Fruit fly (Drosophila melanogaster) whole organism, adult: Measurements from ENCODE around the gene Rala.
A peak's percentile ranks its signal among the peaks of the same experiment; 100 is the strongest.

Experiments
- CG11617 ChIP-seq: fragments of 200-800 bp; sonication (Bioruptor generic); optimal IDR thresholded peaks from 2 replicates; lab custom pipeline; 2017; ENCODE audit warnings: mild to moderate bottlenecking, missing biosample characterization, missing genetic modification reagents, missing genetic modification characterization
- CG12768 ChIP-seq: fragments of 200-800 bp; sonication (Bioruptor generic); optimal IDR thresholded peaks from 2 replicates; lab custom pipeline; 2017; ENCODE audit warnings: missing biosample characterization, missing genetic modification characterization, mild to moderate bottlenecking, moderate library complexity, missing genetic modification reagents
- CG14711 ChIP-seq: fragments of 200-800 bp; sonication (Bioruptor generic); optimal IDR thresholded peaks from 2 replicates; lab custom pipeline; 2018; ENCODE audit warnings: missing biosample characterization, mild to moderate bottlenecking, missing genetic modification characterization, moderate library complexity
- CG1620 ChIP-seq: fragments of 200-800 bp; sonication (Bioruptor generic); optimal IDR thresholded peaks from 2 replicates; lab custom pipeline; 2016; ENCODE audit warnings: missing biosample characterization, missing genetic modification characterization
- CG33017 ChIP-seq: fragments of 200-800 bp; sonication (Bioruptor generic); optimal IDR thresholded peaks from 2 replicates; lab custom pipeline; 2018; ENCODE audit warnings: missing biosample characterization, mild to moderate bottlenecking, missing genetic modification characterization, moderate library complexity
- CG5204 ChIP-seq: fragments of 200-800 bp; sonication (Bioruptor generic); optimal IDR thresholded peaks from 2 replicates; lab custom pipeline; 2016; ENCODE audit warnings: missing biosample characterization, missing genetic modification characterization
- CG7045 ChIP-seq: fragments of 200-800 bp; sonication (Bioruptor generic); optimal IDR thresholded peaks from 2 replicates; lab custom pipeline; 2017; ENCODE audit warnings: missing biosample characterization, mild to moderate bottlenecking, missing genetic modification characterization
- CG7101 ChIP-seq: fragments of 200-800 bp; sonication (Bioruptor generic); optimal IDR thresholded peaks from 2 replicates; lab custom pipeline; 2018; ENCODE audit warnings: missing biosample characterization, mild to moderate bottlenecking, missing genetic modification characterization, moderate library complexity
- Clk ChIP-seq: fragments of 200-800 bp; sonication (Bioruptor generic); optimal IDR thresholded peaks from 2 replicates; lab custom pipeline; 2017; ENCODE audit warnings: missing biosample characterization, missing genetic modification characterization
- Crg-1 ChIP-seq: fragments of 200-800 bp; sonication (Bioruptor generic); optimal IDR thresholded peaks from 2 replicates; lab custom pipeline; 2016; ENCODE audit warnings: missing biosample characterization, missing genetic modification characterization
- Hr96 ChIP-seq: fragments of 200-800 bp; sonication (Bioruptor generic); optimal IDR thresholded peaks from 2 replicates; lab custom pipeline; 2016; ENCODE audit warnings: missing biosample characterization, missing genetic modification characterization
- Mnt ChIP-seq: fragments of 200-800 bp; sonication (Bioruptor generic); optimal IDR thresholded peaks from 2 replicates; lab custom pipeline; 2016; ENCODE audit warnings: missing biosample characterization, mild to moderate bottlenecking, missing genetic modification characterization
- bab1 ChIP-seq: fragments of 200-800 bp; sonication (Bioruptor generic); optimal IDR thresholded peaks from 3 replicates; lab custom pipeline; 2019; ENCODE audit warnings: missing biosample characterization, mild to moderate bottlenecking, missing genetic modification characterization, moderate library complexity
- cic ChIP-seq: fragments of 200-800 bp; sonication (Bioruptor generic); optimal IDR thresholded peaks from 2 replicates; lab custom pipeline; 2017; ENCODE audit warnings: missing biosample characterization, mild to moderate bottlenecking, missing genetic modification characterization, moderate library complexity
- cnc ChIP-seq, 2 experiments: fragments of >200 bp; optimal IDR thresholded peaks; 2 replicates each; lab custom pipeline; 2017
- kay ChIP-seq: fragments of 200-800 bp; sonication (Bioruptor generic); peaks from one replicate; lab custom pipeline; 2016; ENCODE audit warnings: missing biosample characterization, missing genetic modification characterization, borderline replicate concordance
- ovo ChIP-seq: fragments of 200-800 bp; sonication (Bioruptor generic); optimal IDR thresholded peaks from 2 replicates; lab custom pipeline; 2016; ENCODE audit warnings: missing biosample characterization, missing genetic modification characterization
- pad ChIP-seq: fragments of 200-800 bp; sonication (Bioruptor generic); optimal IDR thresholded peaks from 3 replicates; lab custom pipeline; 2017; ENCODE audit warnings: missing biosample characterization, missing genetic modification characterization, mild to moderate bottlenecking, moderate library complexity, missing genetic modification reagents
- tj ChIP-seq: fragments of 200-800 bp; sonication (Bioruptor generic); optimal IDR thresholded peaks from 3 replicates; lab custom pipeline; 2017; ENCODE audit warnings: missing biosample characterization, mild to moderate bottlenecking, missing genetic modification characterization, moderate library complexity
- toe ChIP-seq: fragments of 200-800 bp; sonication (Bioruptor generic); optimal IDR thresholded peaks from 2 replicates; lab custom pipeline; 2016; ENCODE audit warnings: missing biosample characterization, missing genetic modification characterization

The Rala gene

DNA sequence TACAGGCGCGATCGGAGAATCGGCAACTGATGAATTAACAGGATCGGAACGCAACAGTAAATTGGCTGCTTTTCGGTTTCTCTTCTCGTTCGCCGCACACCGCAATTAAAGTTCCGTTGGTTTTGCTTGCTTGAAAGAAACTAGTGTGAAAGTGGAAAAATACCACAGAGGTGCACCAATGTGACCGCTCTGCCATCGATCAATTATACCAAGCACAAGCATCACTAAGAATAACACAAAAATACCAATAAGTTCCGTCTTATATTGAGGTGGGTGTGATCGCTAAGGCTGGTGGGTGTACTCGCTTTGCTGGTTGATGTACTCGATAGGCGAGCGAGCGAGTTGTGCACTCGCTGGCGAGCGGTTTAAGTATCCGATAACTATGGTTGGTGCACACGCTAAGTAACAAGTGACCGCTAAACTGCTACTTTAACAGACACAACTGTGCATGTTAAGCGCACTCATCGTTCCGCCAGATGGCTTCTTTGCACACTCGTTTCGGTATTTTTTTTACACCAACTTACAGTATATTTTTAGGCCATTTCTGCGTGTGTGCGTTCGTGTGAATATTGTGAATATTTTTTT lies at the start of gene Rala, which contains the start of gene Tlk:
Gene Rala (minus strand): TSS at position 156 of the 585 bp plus-strand sequence.
Gene Tlk (plus strand): TSS at position 528 of the 585 bp plus-strand sequence.
- TF ChIP-seq CG12768, result no peak
- TF ChIP-seq Clk (GFP tag; lab: Kevin White, UChicago), result no peak
- peak; percentile 27 for TF ChIP-seq CG7101 (tag; lab: Kevin White, UChicago)
- TF ChIP-seq Hr96 (GFP tag; lab: Kevin White, UChicago), result no peak
- TF ChIP-seq tj (GFP tag; lab: Kevin White, UChicago), result no peak
- TF ChIP-seq CG11617 (GFP tag; lab: Kevin White, UChicago), result no peak
- TF ChIP-seq toe (GFP tag; lab: Kevin White, UChicago), result no peak
- TF ChIP-seq ovo (GFP tag; lab: Kevin White, UChicago), result peak; percentile 83
- peak; percentile 48 for TF ChIP-seq pad (GFP tag; lab: Kevin White, UChicago)
- TF ChIP-seq Mnt (GFP tag; lab: Kevin White, UChicago), result peak; percentile 29
- TF ChIP-seq Crg-1 (GFP tag; lab: Kevin White, UChicago), result peak; percentile 6
- TF ChIP-seq cic (GFP tag; lab: Kevin White, UChicago), result no peak
- no peak for TF ChIP-seq cnc (optimal IDR thresholded peaks at IDR 0.05; lab: Kevin White, UChicago)
- TF ChIP-seq CG33017 (tag; lab: Kevin White, UChicago), result no peak
- no peak for TF ChIP-seq kay (GFP tag; lab: Kevin White, UChicago)
- no peak for TF ChIP-seq CG1620 (GFP tag; lab: Kevin White, UChicago)
- peak; percentile 65 for TF ChIP-seq bab1 (GFP tag; lab: Kevin White, UChicago)
- TF ChIP-seq CG5204 (GFP tag; lab: Kevin White, UChicago), result no peak
- peak; percentile 6 for TF ChIP-seq CG14711
- no peak for TF ChIP-seq CG7045

DNA sequence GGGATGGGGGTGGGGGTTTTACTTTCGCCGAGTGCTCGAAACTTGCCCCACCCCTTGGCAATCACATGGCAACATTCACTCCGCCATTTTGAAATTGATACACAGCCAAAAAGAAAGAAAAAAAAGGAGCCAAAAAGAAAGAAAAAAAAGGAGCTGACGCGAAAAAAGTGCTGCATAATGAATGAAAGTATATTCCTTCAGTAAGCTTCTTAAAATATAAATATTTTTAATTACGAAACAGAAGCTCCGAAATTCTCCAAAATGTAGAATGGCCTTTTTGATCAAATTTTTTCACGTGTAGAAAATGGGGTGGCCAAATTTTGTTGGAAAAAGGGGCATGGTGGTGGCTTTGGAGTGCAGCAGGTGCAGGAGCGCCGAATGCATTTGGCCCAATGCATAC lies 48.8 kb upstream of the Rala start:
- TF ChIP-seq Crg-1 (GFP tag; lab: Kevin White, UChicago) (no peak), cic (GFP tag; lab: Kevin White, UChicago) (no peak), tj (GFP tag; lab: Kevin White, UChicago) (peak; percentile 3), Clk (GFP tag; lab: Kevin White, UChicago) (no peak), Hr96 (GFP tag; lab: Kevin White, UChicago) (no peak), Mnt (GFP tag; lab: Kevin White, UChicago) (no peak), cnc (optimal IDR thresholded peaks at IDR 0.05; lab: Kevin White, UChicago) (no peak), bab1 (GFP tag; lab: Kevin White, UChicago) (no peak), CG33017 (tag; lab: Kevin White, UChicago) (no peak), CG7101 (tag; lab: Kevin White, UChicago) (peak; percentile 2), CG11617 (GFP tag; lab: Kevin White, UChicago) (no peak), CG12768 (peak; percentile 15), toe (GFP tag; lab: Kevin White, UChicago) (no peak), ovo (GFP tag; lab: Kevin White, UChicago) (no peak), pad (GFP tag; lab: Kevin White, UChicago) (no peak), CG7045 (peak; percentile 15), CG1620 (GFP tag; lab: Kevin White, UChicago) (no peak), CG5204 (GFP tag; lab: Kevin White, UChicago) (no peak), CG14711 (peak; percentile 24), kay (GFP tag; lab: Kevin White, UChicago) (no peak)

DNA sequence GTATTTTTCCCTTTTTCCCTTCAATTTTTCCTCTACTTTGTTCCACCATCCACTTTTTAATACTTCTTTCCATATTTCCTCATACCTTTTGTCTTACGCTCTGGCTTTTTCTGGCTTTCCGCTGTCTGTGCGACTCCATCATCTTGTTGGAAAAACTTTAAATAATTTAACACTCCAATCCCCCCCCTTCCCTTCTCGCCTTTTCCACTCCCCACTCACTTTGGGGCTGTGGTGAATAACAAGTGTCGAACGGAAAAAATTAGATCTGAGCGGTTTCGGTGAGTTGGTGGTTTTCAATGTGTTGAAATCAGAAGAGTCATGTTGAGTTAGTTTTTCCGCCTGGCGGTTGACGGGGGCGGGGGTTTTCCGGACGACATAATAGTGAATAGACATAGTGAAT lies 47.6 kb upstream of the Rala start:
- TF ChIP-seq Hr96 (GFP tag; lab: Kevin White, UChicago) (no peak), Mnt (GFP tag; lab: Kevin White, UChicago) (no peak), CG7045 (no peak), ovo (GFP tag; lab: Kevin White, UChicago) (no peak), CG14711 (no peak), CG33017 (tag; lab: Kevin White, UChicago) (no peak), cnc (optimal IDR thresholded peaks at IDR 0.05; lab: Kevin White, UChicago) (no peak), Clk (GFP tag; lab: Kevin White, UChicago) (no peak), cic (GFP tag; lab: Kevin White, UChicago) (no peak), toe (GFP tag; lab: Kevin White, UChicago) (no peak), Crg-1 (GFP tag; lab: Kevin White, UChicago) (no peak), kay (GFP tag; lab: Kevin White, UChicago) (no peak), CG1620 (GFP tag; lab: Kevin White, UChicago) (no peak), CG7101 (tag; lab: Kevin White, UChicago) (no peak), CG11617 (GFP tag; lab: Kevin White, UChicago) (no peak), pad (GFP tag; lab: Kevin White, UChicago) (no peak)

DNA sequence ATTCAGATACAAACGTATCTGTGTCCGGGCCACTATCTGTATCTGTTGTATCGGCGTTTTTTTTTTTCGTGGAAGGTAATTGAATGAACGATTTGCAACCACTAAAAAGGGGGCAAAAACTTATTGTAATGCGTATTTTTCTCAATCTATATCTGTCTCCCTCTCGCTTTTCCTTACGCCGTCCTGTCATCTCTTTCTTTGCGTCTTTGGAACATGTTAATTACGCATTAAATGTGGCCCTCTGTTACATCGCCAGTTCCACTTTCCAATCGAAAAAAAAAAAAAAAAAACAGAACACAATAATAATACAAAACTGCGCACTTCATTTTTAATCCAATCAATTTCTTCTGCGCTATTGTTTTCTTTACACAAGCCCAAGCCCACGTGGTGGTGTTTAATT lies 44.8 kb upstream of the Rala start:
- no peak for TF ChIP-seq Hr96 (GFP tag; lab: Kevin White, UChicago)

DNA sequence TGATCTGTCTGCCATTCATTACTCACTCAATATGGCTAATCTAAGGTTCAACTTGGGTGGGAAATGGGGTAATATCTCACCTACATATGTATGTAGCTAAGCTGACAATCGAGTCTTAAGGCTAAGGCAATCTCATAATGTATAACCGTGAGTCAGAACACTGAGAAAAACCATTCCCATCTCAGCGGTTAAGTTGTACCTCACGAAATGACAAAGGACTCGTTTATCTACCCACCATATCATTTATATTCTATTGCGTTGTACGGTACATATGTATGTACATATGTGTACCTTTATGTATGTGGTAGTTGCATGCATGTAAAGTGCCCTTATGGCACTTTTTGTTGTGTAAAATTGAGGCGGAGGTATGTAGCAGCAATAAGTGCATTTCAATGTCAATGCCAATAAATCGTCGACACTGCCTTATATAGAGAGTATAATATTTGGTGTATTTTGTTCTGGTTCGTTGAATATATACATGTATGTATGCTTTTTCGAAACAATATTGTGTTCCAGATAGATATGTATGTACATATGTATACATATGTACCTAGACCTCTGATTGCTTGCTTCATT lies 43.6 kb upstream of the Rala start:
- peak; percentile 33 for TF ChIP-seq bab1 (GFP tag; lab: Kevin White, UChicago)
- no peak for TF ChIP-seq kay (GFP tag; lab: Kevin White, UChicago)
- TF ChIP-seq Mnt (GFP tag; lab: Kevin White, UChicago), result no peak
- no peak for TF ChIP-seq ovo (GFP tag; lab: Kevin White, UChicago)
- TF ChIP-seq tj (GFP tag; lab: Kevin White, UChicago), result peak; percentile 63
- no peak for TF ChIP-seq CG11617 (GFP tag; lab: Kevin White, UChicago)
- peak; percentile 16 for TF ChIP-seq Crg-1 (GFP tag; lab: Kevin White, UChicago)
- TF ChIP-seq CG14711, result no peak
